Worm (Caenorhabditis elegans) whole organism, mixed stage, embryonic: ENCODE results near the gene Y55F3C.10.

Experiments used
- elt-3 ChIP-seq: fragments of 150-350 bp; optimal IDR thresholded peaks from 2 replicates; lab custom pipeline; 2014; ENCODE audit warnings: missing biosample characterization, missing genetic modification characterization
- lin-13 ChIP-seq: fragments of 150-350 bp; optimal IDR thresholded peaks from 2 replicates; lab custom pipeline; 2014; ENCODE audit warnings: missing biosample characterization, missing genetic modification characterization
- lin-32 ChIP-seq: fragments of 200-800 bp; sonication (Bioruptor generic); optimal IDR thresholded peaks from 2 replicates; lab custom pipeline; 2018; ENCODE audit warnings: mild to moderate bottlenecking, missing genetic modification characterization, missing compliant biosample characterization
- nhr-28 ChIP-seq: fragments of 150-350 bp; optimal IDR thresholded peaks from 2 replicates; lab custom pipeline; 2014; ENCODE audit warnings: missing biosample characterization, missing genetic modification characterization
- pha-4 ChIP-seq: fragments of 150-350 bp; optimal IDR thresholded peaks from 2 replicates; lab custom pipeline; 2018; ENCODE audit warnings: missing biosample characterization, missing genetic modification reagents, missing genetic modification characterization

DNA sequence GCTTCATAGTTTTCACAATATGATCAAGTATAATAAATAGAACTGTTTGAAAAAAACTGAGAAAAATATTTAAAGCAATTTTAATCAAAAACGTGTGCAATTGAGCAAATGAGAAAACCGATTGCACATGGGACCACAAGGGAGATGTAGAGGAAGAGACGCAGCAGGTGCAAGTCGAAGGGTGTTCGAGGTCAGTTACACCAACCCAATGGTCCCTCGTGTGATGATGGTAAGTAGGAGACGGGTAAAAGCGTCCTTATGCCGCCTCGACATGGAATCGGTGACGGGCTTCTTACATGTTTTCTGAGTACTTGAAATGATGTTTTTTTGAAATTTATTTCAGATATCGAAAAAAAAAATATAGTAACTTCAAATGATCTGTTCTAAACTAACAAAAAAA lies 8.8 kb upstream of the Y55F3C.10 start, which contains the start of gene Y55F3C.9:
- TF ChIP-seq nhr-28 (tag; lab: Kevin White, UChicago) (no peak), elt-3 (tag; lab: Kevin White, UChicago) (no peak), lin-32 (GFP tag; lab: Kevin White, UChicago) (no peak), pha-4 (tag; lab: Kevin White, UChicago) (no peak), lin-13 (no peak)
